Worm (Caenorhabditis elegans): ENCODE results near the gene ZK673.6.

- TF ChIP-seq ceh-39 (tag; optimal IDR thresholded peaks at IDR 0.05) (no peak), lin-13 (tag; optimal IDR thresholded peaks at IDR 0.05) (no peak), nhr-12 (tag; optimal IDR thresholded peaks at IDR 0.05) (no peak), ham-2 (GFP tag; optimal IDR thresholded peaks at IDR 0.05) (no peak), mep-1 (tag; optimal IDR thresholded peaks at IDR 0.05) (no peak), nhr-237 (tag; optimal IDR thresholded peaks at IDR 0.05) (no peak), elt-3 (tag; optimal IDR thresholded peaks at IDR 0.05) (no peak), nhr-76 (tag; optimal IDR thresholded peaks at IDR 0.05) (no peak), unc-62 (GFP tag; optimal IDR thresholded peaks at IDR 0.05) (no peak), ceh-83 (GFP tag; optimal IDR thresholded peaks at IDR 0.05) (no peak), lsy-2 (tag; optimal IDR thresholded peaks at IDR 0.05) (no peak), zip-8 (tag; optimal IDR thresholded peaks at IDR 0.05) (no peak)
Measured at ce11 chrII:10447348-10448316, 16.5 kb downstream of the ZK673.6 start, which contains the start of gene ZK673.2.
